Worm (Caenorhabditis elegans) whole organism, L3 larva: ENCODE measurements around the gene col-157.

ENCODE experiments used
- R02D3.7 ChIP-seq: fragments of 150-350 bp; optimal IDR thresholded peaks from 2 replicates; lab custom pipeline; 2014; ENCODE audit warnings: missing biosample characterization, missing genetic modification characterization
- ZK546.5 ChIP-seq: sonication (generic microtip); optimal IDR thresholded peaks from 2 replicates; lab custom pipeline; 2017; ENCODE audit warnings: missing biosample characterization, missing genetic modification characterization
- ama-1 ChIP-seq: fragments of 150-350 bp; optimal IDR thresholded peaks from 2 replicates; lab custom pipeline; 2018
- ceh-28 ChIP-seq: fragments of 150-350 bp; optimal IDR thresholded peaks from 2 replicates; lab custom pipeline; 2014; ENCODE audit warnings: missing biosample characterization, missing genetic modification reagents, missing genetic modification characterization
- ceh-9 ChIP-seq: sonication (generic microtip); optimal IDR thresholded peaks from 2 replicates; lab custom pipeline; 2018; ENCODE audit warnings: missing biosample characterization, missing genetic modification characterization
- daf-12 ChIP-seq: fragments of 150-350 bp; optimal IDR thresholded peaks from 2 replicates; lab custom pipeline; 2014; ENCODE audit warnings: missing biosample characterization, missing genetic modification reagents, missing genetic modification characterization
- egl-27 ChIP-seq: sonication (generic microtip); optimal IDR thresholded peaks from 4 replicates; lab custom pipeline; 2017; ENCODE audit warnings: missing biosample characterization, missing genetic modification reagents, missing genetic modification characterization
- egl-5 ChIP-seq: fragments of 150-350 bp; optimal IDR thresholded peaks from 2 replicates; lab custom pipeline; 2017; ENCODE audit warnings: missing biosample characterization, missing genetic modification reagents, missing genetic modification characterization, inconsistent platforms
- elt-1 ChIP-seq: fragments of 150-350 bp; optimal IDR thresholded peaks from 2 replicates; lab custom pipeline; 2014; ENCODE audit warnings: missing biosample characterization, missing genetic modification characterization
- elt-2 ChIP-seq: sonication (generic microtip); optimal IDR thresholded peaks from 2 replicates; lab custom pipeline; 2016; ENCODE audit warnings: missing genetic modification reagents, mild to moderate bottlenecking, missing genetic modification characterization, missing compliant biosample characterization
- eor-1 ChIP-seq, 2 experiments: fragments of 150-350 bp; optimal IDR thresholded peaks; 2 replicates each; lab custom pipeline; 2014 to 2018; ENCODE audit warnings: missing biosample characterization in 2 of 2, missing genetic modification characterization in 2 of 2
- fkh-10 ChIP-seq: sonication (generic microtip); optimal IDR thresholded peaks from 2 replicates; lab custom pipeline; 2017; ENCODE audit warnings: missing biosample characterization, missing genetic modification reagents, missing genetic modification characterization
- fkh-2 ChIP-seq: fragments of 150-350 bp; optimal IDR thresholded peaks from 2 replicates; lab custom pipeline; 2014; ENCODE audit warnings: missing biosample characterization, missing genetic modification reagents, missing genetic modification characterization
- fos-1 ChIP-seq: fragments of 150-350 bp; optimal IDR thresholded peaks from 2 replicates; lab custom pipeline; 2014; ENCODE audit warnings: missing biosample characterization, missing genetic modification characterization
- jun-1 ChIP-seq: fragments of 150-350 bp; optimal IDR thresholded peaks from 2 replicates; lab custom pipeline; 2014; ENCODE audit warnings: missing biosample characterization, missing genetic modification reagents, missing genetic modification characterization
- lin-39 ChIP-seq: fragments of 150-350 bp; optimal IDR thresholded peaks from 2 replicates; lab custom pipeline; 2018; ENCODE audit warnings: missing biosample characterization, missing genetic modification reagents, missing genetic modification characterization
- mdl-1 ChIP-seq: fragments of 150-350 bp; optimal IDR thresholded peaks from 2 replicates; lab custom pipeline; 2014; ENCODE audit warnings: missing biosample characterization, missing genetic modification characterization
- mml-1 ChIP-seq: fragments of 150-350 bp; sonication (generic microtip); optimal IDR thresholded peaks from 3 replicates; lab custom pipeline; 2014; ENCODE audit warnings: missing biosample characterization, missing genetic modification characterization
- nhr-11 ChIP-seq: fragments of 150-350 bp; optimal IDR thresholded peaks from 2 replicates; lab custom pipeline; 2014; ENCODE audit warnings: missing biosample characterization, missing genetic modification characterization
- nhr-12 ChIP-seq: fragments of 150-350 bp; optimal IDR thresholded peaks from 2 replicates; lab custom pipeline; 2014; ENCODE audit warnings: missing biosample characterization, missing genetic modification characterization
- nhr-23 ChIP-seq: fragments of 150-350 bp; optimal IDR thresholded peaks from 2 replicates; lab custom pipeline; 2014; ENCODE audit warnings: missing biosample characterization, missing genetic modification reagents, missing genetic modification characterization
- nhr-237 ChIP-seq: fragments of 150-350 bp; optimal IDR thresholded peaks from 2 replicates; lab custom pipeline; 2014; ENCODE audit warnings: missing biosample characterization, missing genetic modification characterization
- nhr-25 ChIP-seq: sonication (generic microtip); optimal IDR thresholded peaks from 2 replicates; lab custom pipeline; 2017; ENCODE audit warnings: missing biosample characterization, missing genetic modification characterization
- nhr-28 ChIP-seq: fragments of 150-350 bp; optimal IDR thresholded peaks from 2 replicates; lab custom pipeline; 2014; ENCODE audit warnings: missing biosample characterization, missing genetic modification characterization
- nhr-67 ChIP-seq: fragments of 150-350 bp; optimal IDR thresholded peaks from 2 replicates; lab custom pipeline; 2014; ENCODE audit warnings: missing biosample characterization, missing genetic modification characterization
- pha-4 ChIP-seq: fragments of 150-350 bp; optimal IDR thresholded peaks from 2 replicates; lab custom pipeline; 2014; ENCODE audit warnings: missing biosample characterization, missing genetic modification reagents, missing genetic modification characterization
- pqm-1 ChIP-seq: fragments of 150-350 bp; optimal IDR thresholded peaks from 2 replicates; lab custom pipeline; 2017; ENCODE audit warnings: missing biosample characterization, missing genetic modification characterization, inconsistent platforms
- sea-2 ChIP-seq: fragments of 150-350 bp; sonication (generic microtip); optimal IDR thresholded peaks from 4 replicates; lab custom pipeline; 2014; ENCODE audit warnings: missing biosample characterization, missing genetic modification reagents, missing genetic modification characterization
- tbx-2 ChIP-seq: sonication (generic microtip); optimal IDR thresholded peaks from 2 replicates; lab custom pipeline; 2016; ENCODE audit warnings: mild to moderate bottlenecking, missing genetic modification characterization, missing compliant biosample characterization
- unc-39 ChIP-seq: sonication (generic microtip); optimal IDR thresholded peaks from 4 replicates; lab custom pipeline; 2017; ENCODE audit warnings: missing biosample characterization, missing genetic modification characterization
- unc-62 ChIP-seq: fragments of 150-350 bp; sonication (generic microtip); optimal IDR thresholded peaks from 4 replicates; lab custom pipeline; 2014; ENCODE audit warnings: missing biosample characterization, missing genetic modification reagents, missing genetic modification characterization
- zag-1 ChIP-seq: fragments of 150-350 bp; optimal IDR thresholded peaks from 2 replicates; lab custom pipeline; 2014; ENCODE audit warnings: missing biosample characterization, missing genetic modification characterization
- ztf-11 ChIP-seq: fragments of 150-350 bp; optimal IDR thresholded peaks from 2 replicates; lab custom pipeline; 2014; ENCODE audit warnings: missing biosample characterization, missing genetic modification characterization
- ztf-4 ChIP-seq: fragments of 150-350 bp; optimal IDR thresholded peaks from 2 replicates; lab custom pipeline; 2014; ENCODE audit warnings: missing biosample characterization, missing genetic modification characterization

col-157 gene

ce11 chrV:11459255-11459654 lies 24.6 kb upstream of the col-157 start, which contains the start of gene T11F9.1:
T11F9.1 (plus strand) TSS chrV:11459555.
- TF ChIP-seq pqm-1 (tag; lab: Kevin White, UChicago) (no peak), fkh-10 (GFP tag; lab: Kevin White, UChicago) (no peak), tbx-2 (tag; lab: Kevin White, UChicago) (no peak), nhr-67 (tag; lab: Kevin White, UChicago) (no peak), ztf-11 (tag; lab: Kevin White, UChicago) (no peak), sea-2 (GFP tag; lab: Kevin White, UChicago) (no peak), elt-1 (no peak), ztf-4 (no peak), pha-4 (tag; lab: Kevin White, UChicago) (no peak), daf-12 (tag; lab: Kevin White, UChicago) (no peak), unc-62 (GFP tag; lab: Kevin White, UChicago) (no peak)
- TF ChIP-seq, all 47 proteins: peak for 0

ce11 chrV:11462963-11463453 lies 20.8 kb upstream of the col-157 start, which contains the start of gene zipt-16:
zipt-16 (plus strand) TSS chrV:11463013.
- TF ChIP-seq elt-1 = peak; percentile 13
- TF ChIP-seq egl-5 = no peak

ce11 chrV:11470210-11470713 lies 13.6 kb upstream of the col-157 start, which contains the start of gene aat-6:
aat-6 (minus strand) TSS chrV:11470663.
- peak; percentile 86 for TF ChIP-seq pqm-1 (tag; lab: Kevin White, UChicago)
- TF ChIP-seq ceh-28 (tag; lab: Kevin White, UChicago) = no peak
- TF ChIP-seq elt-2 (tag; lab: Kevin White, UChicago) = peak; percentile 97
- no peak for TF ChIP-seq fos-1 (tag; lab: Kevin White, UChicago)
- peak; percentile 37 for TF ChIP-seq jun-1 (tag; lab: Kevin White, UChicago)

- TF ChIP-seq ZK546.5 (no peak), tbx-2 (tag; lab: Kevin White, UChicago) (no peak), elt-2 (tag; lab: Kevin White, UChicago) (no peak), unc-62 (GFP tag; lab: Kevin White, UChicago) (no peak), fkh-10 (GFP tag; lab: Kevin White, UChicago) (no peak), nhr-28 (tag; lab: Kevin White, UChicago) (no peak), ama-1 (lab: Kevin White, UChicago) (no peak), nhr-11 (tag; lab: Kevin White, UChicago) (no peak), fos-1 (tag; lab: Kevin White, UChicago) (no peak), zag-1 (tag; lab: Kevin White, UChicago) (no peak), nhr-25 (no peak), R02D3.7 (tag; lab: Kevin White, UChicago) (no peak), daf-12 (tag; lab: Kevin White, UChicago) (no peak), ztf-11 (tag; lab: Kevin White, UChicago) (no peak), nhr-12 (tag; lab: Kevin White, UChicago) (no peak)
Measured at ce11 chrV:11472209-11472608, 11.6 kb upstream of the col-157 start, which contains the start of the genes nas-20 and nas-21. nas-20 (minus strand) TSS chrV:11472309. nas-21 (plus strand) TSS chrV:11472564.

ce11 chrV:11474399-11474798 lies 9.4 kb upstream of the col-157 start, which contains the start of gene nas-22:
nas-22 (plus strand) TSS chrV:11474699.
- no peak for TF ChIP-seq tbx-2 (tag; lab: Kevin White, UChicago)
- TF ChIP-seq nhr-12 (tag; lab: Kevin White, UChicago) = no peak
- no peak for TF ChIP-seq unc-39 (tag; lab: Kevin White, UChicago)
- no peak for TF ChIP-seq nhr-237
- no peak for TF ChIP-seq fkh-2 (tag; lab: Kevin White, UChicago)
- TF ChIP-seq lin-39 (tag; lab: Kevin White, UChicago) = no peak
- TF ChIP-seq nhr-23 (tag; lab: Kevin White, UChicago) = no peak
- TF ChIP-seq nhr-11 (tag; lab: Kevin White, UChicago) = no peak
- no peak for TF ChIP-seq mml-1 (tag; lab: Kevin White, UChicago)
- TF ChIP-seq ceh-28 (tag; lab: Kevin White, UChicago) = no peak
- TF ChIP-seq eor-1 (tag; optimal IDR thresholded peaks at IDR 0.05; lab: Kevin White, UChicago) = no peak
- TF ChIP-seq mdl-1 (tag; lab: Kevin White, UChicago) = no peak
- no peak for TF ChIP-seq egl-27
- no peak for TF ChIP-seq sea-2 (GFP tag; lab: Kevin White, UChicago)
- TF ChIP-seq unc-62 (GFP tag; lab: Kevin White, UChicago) = no peak
- TF ChIP-seq nhr-28 (tag; lab: Kevin White, UChicago) = no peak
- no peak for TF ChIP-seq ceh-9 (tag; lab: Kevin White, UChicago)
